Fruit fly (Drosophila melanogaster) whole organism, adult: ENCODE measurements around the gene Sfp87B.

Experiments used
- CG11617 ChIP-seq: fragments of 200-800 bp; sonication (Bioruptor generic); optimal IDR thresholded peaks from 2 replicates; lab custom pipeline; 2017; ENCODE audit warnings: mild to moderate bottlenecking, missing biosample characterization, missing genetic modification reagents, missing genetic modification characterization
- CG12768 ChIP-seq: fragments of 200-800 bp; sonication (Bioruptor generic); optimal IDR thresholded peaks from 2 replicates; lab custom pipeline; 2017; ENCODE audit warnings: missing biosample characterization, missing genetic modification characterization, mild to moderate bottlenecking, moderate library complexity, missing genetic modification reagents
- CG14711 ChIP-seq: fragments of 200-800 bp; sonication (Bioruptor generic); optimal IDR thresholded peaks from 2 replicates; lab custom pipeline; 2018; ENCODE audit warnings: missing biosample characterization, mild to moderate bottlenecking, missing genetic modification characterization, moderate library complexity
- CG1620 ChIP-seq: fragments of 200-800 bp; sonication (Bioruptor generic); optimal IDR thresholded peaks from 2 replicates; lab custom pipeline; 2016; ENCODE audit warnings: missing biosample characterization, missing genetic modification characterization
- CG33017 ChIP-seq: fragments of 200-800 bp; sonication (Bioruptor generic); optimal IDR thresholded peaks from 2 replicates; lab custom pipeline; 2018; ENCODE audit warnings: missing biosample characterization, mild to moderate bottlenecking, missing genetic modification characterization, moderate library complexity
- CG5204 ChIP-seq: fragments of 200-800 bp; sonication (Bioruptor generic); optimal IDR thresholded peaks from 2 replicates; lab custom pipeline; 2016; ENCODE audit warnings: missing biosample characterization, missing genetic modification characterization
- CG7045 ChIP-seq: fragments of 200-800 bp; sonication (Bioruptor generic); optimal IDR thresholded peaks from 2 replicates; lab custom pipeline; 2017; ENCODE audit warnings: missing biosample characterization, mild to moderate bottlenecking, missing genetic modification characterization
- CG7101 ChIP-seq: fragments of 200-800 bp; sonication (Bioruptor generic); optimal IDR thresholded peaks from 2 replicates; lab custom pipeline; 2018; ENCODE audit warnings: missing biosample characterization, mild to moderate bottlenecking, missing genetic modification characterization, moderate library complexity
- Clk ChIP-seq: fragments of 200-800 bp; sonication (Bioruptor generic); optimal IDR thresholded peaks from 2 replicates; lab custom pipeline; 2017; ENCODE audit warnings: missing biosample characterization, missing genetic modification characterization
- Crg-1 ChIP-seq: fragments of 200-800 bp; sonication (Bioruptor generic); optimal IDR thresholded peaks from 2 replicates; lab custom pipeline; 2016; ENCODE audit warnings: missing biosample characterization, missing genetic modification characterization
- Hr96 ChIP-seq: fragments of 200-800 bp; sonication (Bioruptor generic); optimal IDR thresholded peaks from 2 replicates; lab custom pipeline; 2016; ENCODE audit warnings: missing biosample characterization, missing genetic modification characterization
- Mnt ChIP-seq: fragments of 200-800 bp; sonication (Bioruptor generic); optimal IDR thresholded peaks from 2 replicates; lab custom pipeline; 2016; ENCODE audit warnings: missing biosample characterization, mild to moderate bottlenecking, missing genetic modification characterization
- bab1 ChIP-seq: fragments of 200-800 bp; sonication (Bioruptor generic); optimal IDR thresholded peaks from 3 replicates; lab custom pipeline; 2019; ENCODE audit warnings: missing biosample characterization, mild to moderate bottlenecking, missing genetic modification characterization, moderate library complexity
- cic ChIP-seq: fragments of 200-800 bp; sonication (Bioruptor generic); optimal IDR thresholded peaks from 2 replicates; lab custom pipeline; 2017; ENCODE audit warnings: missing biosample characterization, mild to moderate bottlenecking, missing genetic modification characterization, moderate library complexity
- cnc ChIP-seq, 2 experiments: fragments of >200 bp; optimal IDR thresholded peaks; 2 replicates each; lab custom pipeline; 2017
- kay ChIP-seq: fragments of 200-800 bp; sonication (Bioruptor generic); peaks from one replicate; lab custom pipeline; 2016; ENCODE audit warnings: missing biosample characterization, missing genetic modification characterization, borderline replicate concordance
- ovo ChIP-seq: fragments of 200-800 bp; sonication (Bioruptor generic); optimal IDR thresholded peaks from 2 replicates; lab custom pipeline; 2016; ENCODE audit warnings: missing biosample characterization, missing genetic modification characterization
- pad ChIP-seq: fragments of 200-800 bp; sonication (Bioruptor generic); optimal IDR thresholded peaks from 3 replicates; lab custom pipeline; 2017; ENCODE audit warnings: missing biosample characterization, missing genetic modification characterization, mild to moderate bottlenecking, moderate library complexity, missing genetic modification reagents
- tj ChIP-seq: fragments of 200-800 bp; sonication (Bioruptor generic); optimal IDR thresholded peaks from 3 replicates; lab custom pipeline; 2017; ENCODE audit warnings: missing biosample characterization, mild to moderate bottlenecking, missing genetic modification characterization, moderate library complexity
- toe ChIP-seq: fragments of 200-800 bp; sonication (Bioruptor generic); optimal IDR thresholded peaks from 2 replicates; lab custom pipeline; 2016; ENCODE audit warnings: missing biosample characterization, missing genetic modification characterization

Gene Sfp87B

DNA sequence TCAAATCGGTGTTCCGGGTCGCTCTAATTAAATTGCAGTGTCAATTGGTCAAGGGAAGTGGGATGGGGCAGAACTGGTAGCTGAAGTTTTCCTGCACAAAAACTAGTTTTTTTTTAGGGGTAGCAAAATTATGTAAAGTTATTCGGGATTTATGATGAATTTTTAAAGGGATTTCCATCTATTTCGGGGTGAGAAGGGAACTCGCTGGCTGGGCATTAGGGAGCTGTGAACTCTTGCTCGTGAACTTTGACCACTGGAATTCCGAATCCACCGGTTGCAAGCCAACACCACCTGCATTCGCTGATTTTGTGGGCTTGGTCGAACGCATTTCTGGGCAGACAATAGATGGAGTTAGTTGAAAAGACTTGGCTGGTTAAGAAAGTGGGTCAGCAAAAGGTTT lies 18.9 kb downstream of the Sfp87B start:
- TF ChIP-seq CG7045 = no peak
- TF ChIP-seq pad = no peak
- TF ChIP-seq CG5204 = no peak
- no peak for TF ChIP-seq Hr96
- no peak for TF ChIP-seq CG7101 (tag; lab: Kevin White, UChicago)

DNA sequence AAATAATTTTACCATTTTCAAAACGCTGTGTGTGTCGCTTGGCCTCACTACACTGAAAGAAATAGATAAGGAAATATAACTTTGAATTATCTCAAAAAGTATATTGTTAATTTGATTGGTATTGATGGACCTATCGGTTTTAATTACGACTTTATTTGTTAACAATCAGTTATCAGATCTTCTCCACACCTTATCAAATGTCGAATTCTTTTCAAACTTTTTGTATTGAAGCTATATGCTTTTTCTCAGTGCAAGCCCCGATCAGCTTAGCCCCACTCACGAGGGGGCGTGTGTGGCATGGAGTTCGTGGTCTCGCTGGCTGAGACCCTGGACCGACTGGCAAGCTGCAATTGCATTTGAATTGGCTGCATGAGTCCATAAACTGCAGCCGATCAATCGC lies 24.3 kb downstream of the Sfp87B start:
- TF ChIP-seq CG11617 (GFP tag; lab: Kevin White, UChicago) = no peak

DNA sequence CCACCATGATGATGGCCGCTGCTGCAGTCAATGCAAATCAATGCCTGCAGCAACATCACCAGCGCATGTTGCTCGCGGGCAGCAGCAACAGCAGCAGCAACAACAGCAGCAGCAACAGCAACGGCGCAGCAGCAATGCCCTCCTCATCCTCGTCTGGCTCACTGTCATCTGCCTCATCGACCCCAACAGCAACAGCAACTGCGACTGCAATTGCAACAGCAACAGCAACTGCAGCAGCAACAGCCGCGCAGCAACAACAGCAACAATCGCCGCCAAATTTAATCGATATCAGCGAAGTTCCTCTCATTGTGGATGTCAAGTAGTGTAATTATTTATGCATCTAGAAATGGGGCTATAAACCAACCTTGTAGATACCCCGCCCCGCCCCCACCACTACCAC lies 28.6 kb downstream of the Sfp87B start:
- TF ChIP-seq CG11617 (GFP tag; lab: Kevin White, UChicago) = no peak
- TF ChIP-seq cnc (optimal IDR thresholded peaks at IDR 0.05; lab: Kevin White, UChicago) = no peak
- TF ChIP-seq CG1620 (GFP tag; lab: Kevin White, UChicago) = no peak

DNA sequence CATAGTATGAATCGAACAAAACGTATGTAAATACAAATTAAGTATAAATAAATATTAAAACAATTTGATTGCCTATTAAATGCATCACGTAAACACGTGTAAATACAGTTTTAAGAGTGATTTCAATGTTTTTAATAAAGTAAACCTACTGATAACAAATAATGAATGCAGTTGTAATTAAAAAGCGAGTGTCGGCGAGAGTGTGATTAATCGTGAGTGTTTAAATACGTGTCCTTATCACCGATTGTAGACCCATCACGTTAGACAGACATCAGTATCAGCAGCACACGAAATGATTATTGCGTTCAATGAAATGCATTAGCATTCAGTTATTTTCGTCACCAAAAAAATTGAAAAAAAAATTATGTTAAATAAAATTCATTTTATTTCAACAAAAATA lies 30.0 kb downstream of the Sfp87B start:
- TF ChIP-seq cic (GFP tag; lab: Kevin White, UChicago) (peak; percentile 71), kay (GFP tag; lab: Kevin White, UChicago) (peak; percentile 6), Mnt (GFP tag; lab: Kevin White, UChicago) (no peak)

DNA sequence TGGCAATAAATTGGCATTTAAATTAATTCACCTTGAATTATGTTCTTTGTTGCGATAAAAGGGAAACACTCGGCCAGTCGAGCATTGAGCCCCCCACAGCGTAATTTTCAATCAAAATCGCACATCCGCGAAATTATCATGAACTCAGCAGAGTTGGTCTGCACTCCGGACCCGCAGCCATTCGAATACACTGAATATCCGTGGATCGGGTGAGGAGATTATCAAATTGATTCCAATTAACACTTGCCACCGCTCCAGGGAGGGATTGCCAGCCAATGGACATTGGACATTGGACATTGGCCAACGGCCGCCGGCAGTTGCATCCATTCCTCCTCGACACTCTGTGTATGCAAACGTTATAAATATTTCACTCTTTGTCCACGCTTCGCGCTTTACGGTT lies 34.6 kb downstream of the Sfp87B start:
- no peak for TF ChIP-seq CG14711 (tag; lab: Kevin White, UChicago)
- no peak for TF ChIP-seq CG1620 (GFP tag; lab: Kevin White, UChicago)
- TF ChIP-seq cic (GFP tag; lab: Kevin White, UChicago) = no peak
- TF ChIP-seq Crg-1 (GFP tag; lab: Kevin White, UChicago) = no peak
- TF ChIP-seq ovo (GFP tag; lab: Kevin White, UChicago) = no peak
- TF ChIP-seq Hr96 = no peak
- no peak for TF ChIP-seq tj (GFP tag; lab: Kevin White, UChicago)
- no peak for TF ChIP-seq CG7101 (tag; lab: Kevin White, UChicago)
- TF ChIP-seq bab1 (GFP tag; lab: Kevin White, UChicago) = no peak
- TF ChIP-seq CG12768 = no peak
- no peak for TF ChIP-seq Mnt (GFP tag; lab: Kevin White, UChicago)
- TF ChIP-seq CG5204 = no peak
- no peak for TF ChIP-seq CG7045
- TF ChIP-seq toe = no peak
- no peak for TF ChIP-seq CG33017
- no peak for TF ChIP-seq pad
- TF ChIP-seq kay (GFP tag; lab: Kevin White, UChicago) = no peak

DNA sequence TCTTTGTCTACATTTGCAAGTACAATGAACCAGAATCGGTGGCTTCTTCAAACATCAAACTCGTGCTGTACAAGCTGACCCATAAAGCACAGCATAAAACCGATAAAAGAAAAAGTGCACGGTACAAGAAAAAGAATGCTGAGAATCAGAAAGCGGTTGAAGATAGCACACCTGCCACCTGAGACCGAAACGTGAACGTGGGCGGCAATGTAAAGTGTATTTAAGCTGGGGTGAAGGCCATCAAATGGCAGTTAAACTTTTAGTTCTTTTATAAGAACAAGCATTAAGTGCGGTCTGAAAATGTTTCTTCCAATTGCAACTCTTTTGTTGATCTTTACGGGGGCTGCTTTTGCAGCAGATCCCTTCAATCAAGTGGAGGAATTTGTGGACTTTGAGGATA lies 38.1 kb downstream of the Sfp87B start, which contains the start of gene CG4066:
Gene CG4066 (plus strand): TSS at position 301 of the 400 bp plus-strand sequence.
- TF ChIP-seq kay (GFP tag; lab: Kevin White, UChicago) (no peak), Mnt (GFP tag; lab: Kevin White, UChicago) (no peak), bab1 (GFP tag; lab: Kevin White, UChicago) (no peak), CG14711 (tag; lab: Kevin White, UChicago) (no peak), Clk (GFP tag; lab: Kevin White, UChicago) (no peak), cic (GFP tag; lab: Kevin White, UChicago) (no peak), cnc (optimal IDR thresholded peaks at IDR 0.05; lab: Kevin White, UChicago) (no peak), Hr96 (no peak), CG7101 (tag; lab: Kevin White, UChicago) (no peak), pad (no peak), CG7045 (no peak), tj (GFP tag; lab: Kevin White, UChicago) (no peak), ovo (GFP tag; lab: Kevin White, UChicago) (no peak), toe (no peak), CG11617 (GFP tag; lab: Kevin White, UChicago) (no peak), CG5204 (no peak), CG33017 (no peak)

DNA sequence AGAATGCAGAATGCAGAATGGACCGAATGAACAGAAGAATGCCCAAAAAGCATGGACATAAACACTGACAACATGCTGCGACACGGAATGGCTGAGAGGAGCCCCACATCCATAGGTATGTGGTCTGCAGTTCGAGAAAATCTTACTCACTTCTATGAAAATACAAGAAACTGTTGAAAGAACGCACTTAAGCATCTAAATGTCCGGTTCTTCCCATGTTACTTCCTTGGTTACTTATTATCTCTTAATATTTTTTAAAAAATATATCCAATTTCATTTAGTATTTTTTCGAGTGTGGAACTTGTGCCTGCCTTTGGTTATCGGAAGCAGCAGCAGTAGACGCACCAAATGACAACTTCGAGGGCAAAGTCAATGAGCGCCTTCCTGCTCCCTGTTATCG lies 41.3 kb downstream of the Sfp87B start:
- TF ChIP-seq CG33017 = no peak
- TF ChIP-seq toe = no peak
- no peak for TF ChIP-seq tj (GFP tag; lab: Kevin White, UChicago)
- TF ChIP-seq Clk (GFP tag; lab: Kevin White, UChicago) = no peak
- no peak for TF ChIP-seq CG5204
- no peak for TF ChIP-seq CG11617 (GFP tag; lab: Kevin White, UChicago)
- no peak for TF ChIP-seq kay (GFP tag; lab: Kevin White, UChicago)
- TF ChIP-seq pad = no peak

DNA sequence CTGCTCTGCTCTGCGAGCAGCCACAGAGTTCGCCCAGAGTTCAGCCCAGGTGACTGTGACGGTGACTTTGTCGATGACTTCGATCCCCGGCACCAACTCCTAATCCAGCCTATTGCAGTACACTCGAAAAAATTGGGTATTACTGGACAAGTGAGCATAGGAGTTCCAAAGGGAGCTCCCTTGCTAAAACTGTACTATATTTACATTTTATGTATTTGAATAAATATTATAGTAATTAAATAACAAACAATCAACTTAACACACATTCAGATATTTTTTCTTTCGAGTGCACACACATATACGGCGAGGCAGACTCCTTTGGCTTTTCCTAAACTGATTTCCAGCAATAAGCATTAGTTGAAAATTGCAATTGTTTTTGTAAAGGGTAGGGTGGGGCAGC lies 42.5 kb downstream of the Sfp87B start:
- no peak for TF ChIP-seq Hr96
- TF ChIP-seq CG1620 (GFP tag; lab: Kevin White, UChicago) = no peak
- TF ChIP-seq toe = no peak
- TF ChIP-seq Mnt (GFP tag; lab: Kevin White, UChicago) = no peak
- TF ChIP-seq Clk (GFP tag; lab: Kevin White, UChicago) = no peak
- no peak for TF ChIP-seq Crg-1 (GFP tag; lab: Kevin White, UChicago)
- TF ChIP-seq bab1 (GFP tag; lab: Kevin White, UChicago) = no peak
- no peak for TF ChIP-seq CG14711 (tag; lab: Kevin White, UChicago)
- no peak for TF ChIP-seq CG12768
- TF ChIP-seq CG5204 = no peak
- no peak for TF ChIP-seq kay (GFP tag; lab: Kevin White, UChicago)
- TF ChIP-seq cic (GFP tag; lab: Kevin White, UChicago) = no peak
- TF ChIP-seq ovo (GFP tag; lab: Kevin White, UChicago) = no peak
- TF ChIP-seq cnc (optimal IDR thresholded peaks at IDR 0.05; lab: Kevin White, UChicago) = no peak
- no peak for TF ChIP-seq CG7045
- no peak for TF ChIP-seq CG11617 (GFP tag; lab: Kevin White, UChicago)
- no peak for TF ChIP-seq pad
